Worm (Caenorhabditis elegans) whole organism, young adult: ENCODE data around the gene F58A4.2.
A peak's percentile ranks its signal among the peaks of the same experiment; 100 is the strongest.

Source experiments
- C06A6.2 ChIP-seq: fragments of 200-800 bp; sonication (Bioruptor generic); conservative IDR thresholded peaks from 2 replicates; pipeline ENCODE4 v1.3.6; 2022; ENCODE audit warnings: missing genetic modification characterization, missing compliant biosample characterization
- F22D6.2 ChIP-seq: sonication (generic microtip); optimal IDR thresholded peaks from 2 replicates; lab custom pipeline; 2016; ENCODE audit warnings: mild to moderate bottlenecking, missing genetic modification characterization, missing compliant biosample characterization
- F23B12.7 ChIP-seq: sonication (generic microtip); optimal IDR thresholded peaks from 2 replicates; lab custom pipeline; 2017; ENCODE audit warnings: missing genetic modification characterization, mild to moderate bottlenecking, missing compliant biosample characterization, antibody characterized with exemption, moderate library complexity; ENCODE audit not compliant: insufficient read depth
- F33H1.4 ChIP-seq: fragments of 200-800 bp; sonication (Bioruptor generic); IDR thresholded peaks from 2 replicates; pipeline ENCODE4 v1.3.6; 2022; ENCODE audit warnings: missing genetic modification reagents, missing genetic modification characterization, missing compliant biosample characterization
- F39B2.1 ChIP-seq: fragments of 200-800 bp; sonication (Bioruptor generic); IDR thresholded peaks from 2 replicates; pipeline ENCODE4 v1.3.6; 2022; ENCODE audit warnings: missing genetic modification reagents, missing genetic modification characterization, missing compliant biosample characterization
- F49E8.2 ChIP-seq: sonication (generic microtip); optimal IDR thresholded peaks from 3 replicates; lab custom pipeline; 2017; ENCODE audit warnings: missing genetic modification characterization, mild to moderate bottlenecking, missing compliant biosample characterization, antibody characterized with exemption, moderate library complexity; ENCODE audit not compliant: insufficient read depth
- Y67H2A.10 ChIP-seq: fragments of 200-800 bp; sonication (Bioruptor generic); conservative IDR thresholded peaks from 2 replicates; pipeline ENCODE4 v1.3.6; 2022; ENCODE audit warnings: missing genetic modification reagents, missing genetic modification characterization, missing compliant biosample characterization
- Y79H2A.3 ChIP-seq: fragments of 200-800 bp; sonication (Bioruptor generic); conservative IDR thresholded peaks from 2 replicates; pipeline ENCODE4 v1.3.6; 2022; ENCODE audit warnings: missing genetic modification reagents, missing genetic modification characterization, missing compliant biosample characterization
- ZK185.1 ChIP-seq: sonication (generic microtip); optimal IDR thresholded peaks from 2 replicates; lab custom pipeline; 2016; ENCODE audit warnings: mild to moderate bottlenecking, missing genetic modification characterization, missing compliant biosample characterization; ENCODE audit not compliant: poor library complexity, severe bottlenecking
- akir-1 ChIP-seq: fragments of 200-800 bp; sonication (Bioruptor generic); optimal IDR thresholded peaks from 2 replicates; lab custom pipeline; 2018; ENCODE audit warnings: mild to moderate bottlenecking, missing genetic modification characterization, moderate library complexity, missing compliant biosample characterization
- ama-1 ChIP-seq, 3 experiments: fragments of 150-350 bp in 1 of 3; sonication (generic microtip) in 2 of 3; optimal IDR thresholded peaks; 2 replicates each; lab custom pipeline; 2014 to 2018; ENCODE audit warnings: missing biosample characterization in 2 of 3, missing genetic modification characterization in 2 of 3, missing genetic modification reagents in 2 of 3
- aptf-2 ChIP-seq: fragments of 200-800 bp; sonication (Bioruptor generic); conservative IDR thresholded peaks from 2 replicates; pipeline ENCODE4 v1.3.6; 2022; ENCODE audit warnings: missing genetic modification reagents, missing genetic modification characterization, missing compliant biosample characterization
- atf-7 ChIP-seq: sonication (generic microtip); optimal IDR thresholded peaks from 2 replicates; lab custom pipeline; 2017; ENCODE audit warnings: mild to moderate bottlenecking, missing genetic modification characterization, missing compliant biosample characterization
- attf-6 ChIP-seq: fragments of 200-800 bp; sonication (Bioruptor generic); IDR thresholded peaks from 2 replicates; pipeline ENCODE4 v1.3.6; 2022; ENCODE audit warnings: missing genetic modification reagents, missing genetic modification characterization, missing compliant biosample characterization
- ceh-40 ChIP-seq: fragments of 200-800 bp; sonication (Bioruptor generic); IDR thresholded peaks from 2 replicates; pipeline ENCODE4 v1.3.6; 2022; ENCODE audit warnings: missing genetic modification characterization, missing compliant biosample characterization
- chd-7 ChIP-seq: sonication (generic microtip); optimal IDR thresholded peaks from 2 replicates; lab custom pipeline; 2016; ENCODE audit warnings: mild to moderate bottlenecking, missing genetic modification characterization, moderate library complexity, missing compliant biosample characterization
- dox-1 ChIP-seq: fragments of 200-800 bp; sonication (Bioruptor generic); IDR thresholded peaks from 2 replicates; pipeline ENCODE4 v1.3.6; 2022; ENCODE audit warnings: missing genetic modification reagents, missing genetic modification characterization, missing compliant biosample characterization
- efl-1 ChIP-seq: fragments of 150-350 bp; optimal IDR thresholded peaks from 2 replicates; lab custom pipeline; 2014; ENCODE audit warnings: missing biosample characterization, missing genetic modification reagents, missing genetic modification characterization
- ekl-4 ChIP-seq: fragments of 200-800 bp; sonication (Bioruptor generic); IDR thresholded peaks from 2 replicates; pipeline ENCODE4 v1.3.6; 2022; ENCODE audit warnings: missing genetic modification reagents, missing genetic modification characterization, missing compliant biosample characterization
- him-1 ChIP-seq: sonication (generic microtip); optimal IDR thresholded peaks from 2 replicates; lab custom pipeline; 2016; ENCODE audit warnings: missing genotype, missing genetic modification reagents, missing genetic modification characterization, missing compliant biosample characterization
- let-526 ChIP-seq: fragments of 200-800 bp; sonication (Bioruptor generic); IDR thresholded peaks from 2 replicates; pipeline ENCODE4 v1.3.6; 2022; ENCODE audit warnings: missing genetic modification reagents, missing genetic modification characterization, missing compliant biosample characterization
- lin-26 ChIP-seq: fragments of 200-800 bp; sonication (Bioruptor generic); IDR thresholded peaks from 2 replicates; pipeline ENCODE4 v1.3.6; 2022; ENCODE audit warnings: missing genetic modification reagents, missing genetic modification characterization, missing compliant biosample characterization
- lin-35 ChIP-seq, 3 experiments: fragments of 150-350 bp in 2 of 3; sonication (generic microtip) in 1 of 3; optimal IDR thresholded peaks; 2 replicates each; lab custom pipeline; 2014 to 2018; ENCODE audit warnings: missing biosample characterization in 3 of 3, missing genetic modification characterization in 3 of 3, missing genetic modification reagents in 3 of 3
- lsl-1 ChIP-seq: fragments of 200-800 bp; sonication (Bioruptor generic); optimal IDR thresholded peaks from 2 replicates; lab custom pipeline; 2018; ENCODE audit warnings: mild to moderate bottlenecking, missing genetic modification characterization, moderate library complexity, missing compliant biosample characterization
- madf-6 ChIP-seq: fragments of 200-800 bp; sonication (Bioruptor generic); IDR thresholded peaks from 2 replicates; pipeline ENCODE4 v1.3.6; 2022; ENCODE audit warnings: missing genetic modification reagents, missing genetic modification characterization, missing compliant biosample characterization
- madf-8 ChIP-seq: fragments of 200-800 bp; sonication (Bioruptor generic); conservative IDR thresholded peaks from 2 replicates; pipeline ENCODE4 v1.3.6; 2022; ENCODE audit warnings: missing genetic modification reagents, missing genetic modification characterization, missing compliant biosample characterization
- mcd-1 ChIP-seq: fragments of 200-800 bp; sonication (Bioruptor generic); IDR thresholded peaks from 2 replicates; pipeline ENCODE4 v1.3.6; 2022; ENCODE audit warnings: missing genetic modification reagents, missing genetic modification characterization, missing compliant biosample characterization
- mel-28 ChIP-seq: sonication (generic microtip); optimal IDR thresholded peaks from 2 replicates; lab custom pipeline; 2016; ENCODE audit warnings: borderline replicate concordance, mild to moderate bottlenecking, missing genetic modification characterization, missing compliant biosample characterization
- mxl-1 ChIP-seq: sonication (generic microtip); optimal IDR thresholded peaks from 2 replicates; lab custom pipeline; 2016; ENCODE audit warnings: missing genetic modification characterization, missing compliant biosample characterization
- pha-4 ChIP-seq: fragments of 150-350 bp; sonication (generic microtip); optimal IDR thresholded peaks from 2 replicates; lab custom pipeline; 2014; ENCODE audit warnings: missing biosample characterization, missing genetic modification reagents, missing genetic modification characterization
- rpc-1 ChIP-seq, 2 experiments: fragments of 150-350 bp in 1 of 2; sonication (generic microtip) in 1 of 2; optimal IDR thresholded peaks; 2 replicates each; lab custom pipeline; 2014 to 2018; ENCODE audit warnings: missing biosample characterization in 1 of 2, missing genetic modification characterization in 1 of 2, missing genetic modification reagents in 1 of 2, missing genotype in 1 of 2
- snpc-1.3 ChIP-seq: sonication (generic microtip); optimal IDR thresholded peaks from 2 replicates; lab custom pipeline; 2017; ENCODE audit warnings: missing genetic modification characterization, mild to moderate bottlenecking, missing compliant biosample characterization, antibody characterized with exemption, moderate library complexity, missing genotype, missing genetic modification reagents; ENCODE audit not compliant: insufficient read depth
- snpc-3.4 ChIP-seq: sonication (generic microtip); optimal IDR thresholded peaks from 2 replicates; lab custom pipeline; 2017; ENCODE audit warnings: missing genetic modification characterization, mild to moderate bottlenecking, missing compliant biosample characterization, antibody characterized with exemption, moderate library complexity, missing genotype, missing genetic modification reagents
- snpc-4 ChIP-seq, 5 experiments: fragments of 150-350 bp in 1 of 5; sonication (generic microtip) in 4 of 5; optimal IDR thresholded peaks; 2 replicates each; lab custom pipeline; 2014 to 2018; ENCODE audit warnings: missing genetic modification characterization in 5 of 5, missing biosample characterization in 3 of 5, antibody characterized with exemption in 2 of 5, mild to moderate bottlenecking in 2 of 5, missing compliant biosample characterization in 2 of 5, missing genotype in 2 of 5, moderate library complexity in 2 of 5, missing genetic modification reagents in 1 of 5
- xnd-1 ChIP-seq: sonication (generic microtip); optimal IDR thresholded peaks from 2 replicates; lab custom pipeline; 2016; ENCODE audit warnings: missing genotype, missing genetic modification reagents, missing genetic modification characterization, missing compliant biosample characterization
- zfh-2 ChIP-seq: fragments of 200-800 bp; sonication (Bioruptor generic); conservative IDR thresholded peaks from 2 replicates; pipeline ENCODE4 v1.3.6; 2022; ENCODE audit warnings: missing genetic modification reagents, missing genetic modification characterization, missing compliant biosample characterization

F58A4.2 gene

DNA sequence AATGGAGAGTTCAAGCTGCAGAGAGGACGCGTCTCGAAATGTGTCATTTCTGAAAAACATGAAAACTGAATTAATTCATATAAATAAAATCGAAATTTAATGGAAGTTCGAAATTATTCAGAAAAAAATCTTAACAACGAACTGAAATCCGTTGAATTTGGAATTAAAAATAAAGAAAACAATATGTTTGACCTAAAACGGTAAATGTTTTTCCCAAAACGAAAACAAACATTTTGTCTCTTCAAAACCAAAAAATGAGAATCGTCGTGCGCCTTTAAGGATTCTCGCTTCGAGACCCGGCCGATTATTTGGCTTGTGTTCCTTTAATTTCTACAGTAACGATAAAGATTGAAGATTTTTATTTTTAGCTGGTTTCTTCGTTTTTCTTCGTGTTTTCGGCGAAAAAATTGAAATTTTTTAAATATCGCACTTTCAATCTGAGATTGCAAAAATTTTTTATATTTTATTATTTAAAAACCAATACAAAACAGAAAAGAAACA is 41.1 kb downstream of the F58A4.2 start, which contains the start of gene C48B4.7:
C48B4.7 (minus strand) TSS at position 51 of the 501 bp plus-strand sequence.
- TF ChIP-seq lin-35 (GFP tag; optimal IDR thresholded peaks at IDR 0.05; lab: Kevin White, UChicago), result no peak
- peak; percentile 37 for TF ChIP-seq snpc-3.4 (tag; lab: Kevin White, UChicago)
- peak; percentile 90 for TF ChIP-seq madf-6
- peak; percentile 14 for TF ChIP-seq snpc-1.3 (tag; lab: Kevin White, UChicago)
- no peak for TF ChIP-seq mel-28
- peak; percentile 78 for TF ChIP-seq madf-8
- peak; percentile 44 for TF ChIP-seq F49E8.2 (tag; lab: Kevin White, UChicago)
- TF ChIP-seq lsl-1 (GFP tag; lab: Kevin White, UChicago), result peak; percentile 87
- peak; percentile 78 for TF ChIP-seq xnd-1
- peak; percentile 31 for TF ChIP-seq efl-1
- no peak for TF ChIP-seq ekl-4
- peak; percentile 90 for TF ChIP-seq F33H1.4 (GFP tag; lab: Robert Waterston, UW)
- no peak for TF ChIP-seq lin-26
- TF ChIP-seq Y79H2A.3 (GFP tag; lab: Robert Waterston, UW), result no peak
- no peak for TF ChIP-seq aptf-2
- TF ChIP-seq him-1 (tag; lab: Kevin White, UChicago), result peak; percentile 64
- TF ChIP-seq chd-7 (tag; lab: Kevin White, UChicago), result no peak

ce11 chrIII:9558463-9558862 is 42.1 kb downstream of the F58A4.2 start, which contains the start of gene C48B4.6:
Gene C48B4.6 (minus strand): TSS chrIII:9558563.
- TF ChIP-seq akir-1 (no peak), mel-28 (no peak)

DNA sequence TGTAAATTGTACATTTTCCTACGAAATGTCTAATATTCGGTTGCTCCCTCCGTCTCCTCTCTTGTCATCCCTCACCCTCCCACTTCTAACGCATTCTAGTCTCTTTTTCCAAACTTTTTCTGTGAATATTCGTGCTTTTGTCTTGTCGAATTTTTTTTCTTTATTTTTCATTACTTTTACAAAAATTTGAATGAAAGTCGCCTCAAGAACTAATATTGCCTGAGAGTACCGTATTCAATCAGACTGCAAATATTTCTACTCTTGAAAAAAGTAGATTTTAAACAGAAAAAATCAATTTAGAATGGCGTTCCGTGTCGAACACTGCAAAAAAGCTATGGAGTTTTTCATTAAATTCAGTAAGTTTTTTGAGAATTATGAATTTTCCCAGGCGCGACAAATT is 44.2 kb downstream of the F58A4.2 start, which contains the start of gene ZK1098.11:
ZK1098.11 (plus strand) TSS at position 301 of the 400 bp plus-strand sequence.
- TF ChIP-seq dox-1 (no peak), ama-1 (optimal IDR thresholded peaks at IDR 0.05; lab: Kevin White, UChicago) (no peak), ama-1 (GFP tag; optimal IDR thresholded peaks at IDR 0.05; lab: Kevin White, UChicago) (no peak), F23B12.7 (tag; lab: Kevin White, UChicago) (no peak), rpc-1 (optimal IDR thresholded peaks at IDR 0.05; lab: Kevin White, UChicago) (no peak), rpc-1 (tag; optimal IDR thresholded peaks at IDR 0.05; lab: Kevin White, UChicago) (no peak), zfh-2 (GFP tag; lab: Robert Waterston, UW) (no peak), ZK185.1 (no peak), Y67H2A.10 (GFP tag; lab: Robert Waterston, UW) (no peak), mxl-1 (tag; lab: Kevin White, UChicago) (no peak), C06A6.2 (GFP tag; lab: Robert Waterston, UW) (no peak), pha-4 (tag; lab: Kevin White, UChicago) (no peak), attf-6 (GFP tag; lab: Robert Waterston, UW) (no peak), F22D6.2 (tag; lab: Kevin White, UChicago) (no peak), F39B2.1 (no peak), atf-7 (tag; lab: Kevin White, UChicago) (no peak), aptf-2 (no peak), mcd-1 (GFP tag; lab: Robert Waterston, UW) (no peak), let-526 (no peak), snpc-4 (GFP tag; optimal IDR thresholded peaks at IDR 0.05; lab: Kevin White, UChicago) (no peak), snpc-4 (tag; optimal IDR thresholded peaks at IDR 0.05; lab: Kevin White, UChicago) (no peak), ceh-40 (no peak)
